Worm (Caenorhabditis elegans) whole organism, L1 larva: ENCODE data around the gene hum-8.

ENCODE experiments used
- ces-1 ChIP-seq: fragments of 150-350 bp; optimal IDR thresholded peaks from 2 replicates; lab custom pipeline; 2014; ENCODE audit warnings: missing biosample characterization, missing genetic modification reagents, missing genetic modification characterization
- egl-27 ChIP-seq, 2 experiments: fragments of 150-350 bp in 1 of 2; sonication (generic microtip); optimal IDR thresholded peaks; 3 replicates each; lab custom pipeline; 2017 to 2018; ENCODE audit warnings: missing biosample characterization in 2 of 2, missing genetic modification characterization in 2 of 2, missing genetic modification reagents in 2 of 2
- fkh-10 ChIP-seq: sonication (generic microtip); optimal IDR thresholded peaks from 2 replicates; lab custom pipeline; 2017; ENCODE audit warnings: missing biosample characterization, missing genetic modification reagents, missing genetic modification characterization
- hlh-4 ChIP-seq: sonication (generic microtip); optimal IDR thresholded peaks from 2 replicates; lab custom pipeline; 2016; ENCODE audit warnings: mild to moderate bottlenecking, missing genetic modification characterization, missing compliant biosample characterization
- lin-13 ChIP-seq: fragments of 150-350 bp; optimal IDR thresholded peaks from 2 replicates; lab custom pipeline; 2014; ENCODE audit warnings: missing biosample characterization, missing genetic modification reagents, missing genetic modification characterization
- nhr-11 ChIP-seq: fragments of 150-350 bp; optimal IDR thresholded peaks from 2 replicates; lab custom pipeline; 2014; ENCODE audit warnings: missing biosample characterization, missing genetic modification characterization
- nhr-12 ChIP-seq: sonication (generic microtip); optimal IDR thresholded peaks from 2 replicates; lab custom pipeline; 2017; ENCODE audit warnings: missing biosample characterization, missing genetic modification characterization
- nhr-84 ChIP-seq: sonication (generic microtip); optimal IDR thresholded peaks from 2 replicates; lab custom pipeline; 2017; ENCODE audit warnings: missing biosample characterization, missing genetic modification characterization
- ztf-11 ChIP-seq, 2 experiments: sonication (generic microtip); optimal IDR thresholded peaks; 2 replicates each; lab custom pipeline; 2016 to 2017; ENCODE audit warnings: missing genetic modification characterization in 2 of 2, missing biosample characterization in 1 of 2, missing compliant biosample characterization in 1 of 2
- ztf-4 ChIP-seq: fragments of 150-350 bp; optimal IDR thresholded peaks from 2 replicates; lab custom pipeline; 2014; ENCODE audit warnings: missing biosample characterization, missing genetic modification characterization

- TF ChIP-seq egl-27 (tag; optimal IDR thresholded peaks at IDR 0.05; lab: Kevin White, UChicago), result peak in 1 of 2 experiments; percentile 63
- no peak for TF ChIP-seq nhr-12 (tag; lab: Kevin White, UChicago)
- peak in 1 of 2 experiments; percentile 96 for TF ChIP-seq ztf-11 (tag; optimal IDR thresholded peaks at IDR 0.05; lab: Kevin White, UChicago)
- no peak for TF ChIP-seq ces-1
- peak; percentile 92 for TF ChIP-seq ztf-4 (tag; lab: Kevin White, UChicago)
- TF ChIP-seq nhr-84, result no peak
- TF ChIP-seq hlh-4 (tag; lab: Kevin White, UChicago), result peak; percentile 32
- TF ChIP-seq fkh-10 (GFP tag; lab: Kevin White, UChicago), result peak; percentile 78
- peak; percentile 83 for TF ChIP-seq lin-13
- peak; percentile 52 for TF ChIP-seq nhr-11 (tag; lab: Kevin White, UChicago)
These were observed 50.1 kb downstream of the hum-8 start, which contains the start of the genes ears-2 and uncp-18 for ce11 chrIV:390279-390678.
